Worm (Caenorhabditis elegans) whole organism, L4 larva: ENCODE data around the gene T24F1.4.

Source experiments
- D1046.2 ChIP-seq: fragments of 200-800 bp; sonication (Bioruptor generic); IDR thresholded peaks from 2 replicates; pipeline ENCODE4 v1.3.6; 2022; ENCODE audit warnings: missing genetic modification characterization, missing compliant biosample characterization
- F10B5.3 ChIP-seq: sonication (generic microtip); optimal IDR thresholded peaks from 2 replicates; lab custom pipeline; 2016; ENCODE audit warnings: mild to moderate bottlenecking, missing genetic modification characterization, missing compliant biosample characterization
- F49E8.2 ChIP-seq: sonication (generic microtip); optimal IDR thresholded peaks from 2 replicates; lab custom pipeline; 2016; ENCODE audit warnings: missing compliant biosample characterization, mild to moderate bottlenecking, missing genetic modification characterization, borderline replicate concordance
- T26A8.4 ChIP-seq: fragments of 200-800 bp; sonication (Bioruptor generic); IDR thresholded peaks from 2 replicates; pipeline ENCODE4 v1.3.6; 2022; ENCODE audit warnings: missing genetic modification characterization, missing compliant biosample characterization
- Y105C5A.15 ChIP-seq: fragments of 200-800 bp; sonication (Bioruptor generic); IDR thresholded peaks from 2 replicates; pipeline ENCODE4 v1.3.6; 2022; ENCODE audit warnings: missing genetic modification characterization, missing compliant biosample characterization
- aha-1 ChIP-seq: fragments of 150-350 bp; peaks from one replicate; lab custom pipeline; 2014; ENCODE audit warnings: missing biosample characterization, missing genetic modification characterization
- ama-1 ChIP-seq: fragments of 150-350 bp; optimal IDR thresholded peaks from 2 replicates; lab custom pipeline; 2014; ENCODE audit warnings: inconsistent platforms, mixed read lengths
- attf-4 ChIP-seq: sonication (generic microtip); optimal IDR thresholded peaks from 3 replicates; lab custom pipeline; 2017; ENCODE audit warnings: missing biosample characterization, missing genetic modification characterization
- ceh-44 ChIP-seq: fragments of 200-800 bp; sonication (Bioruptor generic); IDR thresholded peaks from 2 replicates; pipeline ENCODE4 v1.3.6; 2022; ENCODE audit warnings: missing genetic modification reagents, missing genetic modification characterization, missing compliant biosample characterization
- ceh-82 ChIP-seq: sonication (generic microtip); optimal IDR thresholded peaks from 2 replicates; lab custom pipeline; 2017; ENCODE audit warnings: missing biosample characterization, missing genetic modification characterization
- ctbp-1 ChIP-seq: fragments of 200-800 bp; sonication (Bioruptor generic); IDR thresholded peaks from 2 replicates; pipeline ENCODE4 v1.3.6; 2022; ENCODE audit warnings: missing genetic modification reagents, missing genetic modification characterization, missing compliant biosample characterization
- daf-16 ChIP-seq, 3 experiments: sonication (generic microtip); optimal IDR thresholded peaks; 2 replicates each; lab custom pipeline; 2016 to 2017; ENCODE audit warnings: missing genetic modification characterization in 3 of 3, missing genetic modification reagents in 3 of 3, mild to moderate bottlenecking in 2 of 3, missing compliant biosample characterization in 2 of 3, missing biosample characterization in 1 of 3, moderate library complexity in 1 of 3
- dpl-1 ChIP-seq: fragments of 150-350 bp; optimal IDR thresholded peaks from 2 replicates; lab custom pipeline; 2014; ENCODE audit warnings: missing biosample characterization, missing genetic modification reagents, missing genetic modification characterization
- duxl-1 ChIP-seq: sonication (generic microtip); optimal IDR thresholded peaks from 2 replicates; lab custom pipeline; 2016; ENCODE audit warnings: mild to moderate bottlenecking, missing genetic modification characterization, moderate library complexity, missing compliant biosample characterization; ENCODE audit not compliant: poor library complexity
- dve-1 ChIP-seq: sonication (generic microtip); optimal IDR thresholded peaks from 2 replicates; lab custom pipeline; 2017; ENCODE audit warnings: antibody characterized with exemption, mild to moderate bottlenecking, missing genetic modification characterization, missing compliant biosample characterization; ENCODE audit not compliant: insufficient read depth
- egl-27 ChIP-seq: sonication (generic microtip); optimal IDR thresholded peaks from 3 replicates; lab custom pipeline; 2017; ENCODE audit warnings: missing biosample characterization, missing genetic modification reagents, missing genetic modification characterization
- egl-43 ChIP-seq: fragments of 200-800 bp; sonication (Bioruptor generic); IDR thresholded peaks from 2 replicates; pipeline ENCODE4 v1.3.6; 2022; ENCODE audit warnings: missing genetic modification reagents, missing genetic modification characterization, missing compliant biosample characterization
- gei-8 ChIP-seq: fragments of 200-800 bp; sonication (Bioruptor generic); optimal IDR thresholded peaks from 2 replicates; lab custom pipeline; 2018; ENCODE audit warnings: mild to moderate bottlenecking, missing genetic modification characterization, missing compliant biosample characterization
- hmg-1.1 ChIP-seq: fragments of 200-800 bp; sonication (Bioruptor generic); IDR thresholded peaks from 2 replicates; pipeline ENCODE4 v1.3.6; 2022; ENCODE audit warnings: missing genetic modification reagents, missing genetic modification characterization, missing compliant biosample characterization
- lin-15B ChIP-seq: fragments of 150-350 bp; sonication (generic microtip); optimal IDR thresholded peaks from 3 replicates; lab custom pipeline; 2014; ENCODE audit warnings: missing biosample characterization, missing genetic modification characterization
- madf-9 ChIP-seq: fragments of 200-800 bp; sonication (Bioruptor generic); conservative IDR thresholded peaks from 2 replicates; pipeline ENCODE4 v1.3.6; 2022; ENCODE audit warnings: missing genetic modification reagents, missing genetic modification characterization, missing compliant biosample characterization
- mdl-1 ChIP-seq, 2 experiments: fragments of 150-350 bp in 1 of 2; sonication (generic microtip) in 1 of 2; optimal IDR thresholded peaks; 2 replicates each; lab custom pipeline; 2014 to 2017; ENCODE audit warnings: missing biosample characterization in 2 of 2, missing genetic modification characterization in 2 of 2
- nhr-102 ChIP-seq: sonication (generic microtip); optimal IDR thresholded peaks from 2 replicates; lab custom pipeline; 2016; ENCODE audit warnings: mild to moderate bottlenecking, missing genetic modification characterization, moderate library complexity, missing compliant biosample characterization
- nhr-237 ChIP-seq: sonication (generic microtip); optimal IDR thresholded peaks from 2 replicates; lab custom pipeline; 2017; ENCODE audit warnings: missing biosample characterization, missing genetic modification characterization
- nhr-28 ChIP-seq: fragments of 150-350 bp; optimal IDR thresholded peaks from 2 replicates; lab custom pipeline; 2014; ENCODE audit warnings: missing biosample characterization, missing genetic modification characterization
- nhr-6 ChIP-seq: fragments of 150-350 bp; optimal IDR thresholded peaks from 2 replicates; lab custom pipeline; 2014; ENCODE audit warnings: missing biosample characterization, missing genetic modification characterization
- nhr-77 ChIP-seq: fragments of 150-350 bp; optimal IDR thresholded peaks from 2 replicates; lab custom pipeline; 2014; ENCODE audit warnings: missing biosample characterization, missing genetic modification characterization
- pha-4 ChIP-seq, 2 experiments: fragments of 150-350 bp in 1 of 2; fragments of 200-800 bp in 1 of 2; sonication (Bioruptor generic) in 1 of 2; IDR thresholded peaks in 1 of 2; optimal IDR thresholded peaks in 1 of 2; 2 replicates each; pipeline versions ENCODE4 v1.3.6 to Lab custom; 2014 to 2022; ENCODE audit warnings: missing genetic modification characterization in 2 of 2, missing genetic modification reagents in 2 of 2, missing biosample characterization in 1 of 2, missing compliant biosample characterization in 1 of 2
- php-3 ChIP-seq: fragments of 200-800 bp; sonication (Bioruptor generic); IDR thresholded peaks from 2 replicates; pipeline ENCODE4 v1.3.6; 2022; ENCODE audit warnings: missing genetic modification reagents, missing genetic modification characterization, missing compliant biosample characterization
- pqm-1 ChIP-seq: sonication (generic microtip); optimal IDR thresholded peaks from 2 replicates; lab custom pipeline; 2017; ENCODE audit warnings: missing biosample characterization, missing genetic modification characterization
- rbr-2 ChIP-seq: sonication (generic microtip); optimal IDR thresholded peaks from 2 replicates; lab custom pipeline; 2016; ENCODE audit warnings: missing genotype, missing genetic modification characterization, missing compliant biosample characterization
- snpc-1.2 ChIP-seq: fragments of 200-800 bp; sonication (Bioruptor generic); IDR thresholded peaks from 2 replicates; pipeline ENCODE4 v1.3.6; 2022; ENCODE audit warnings: missing genetic modification reagents, missing genetic modification characterization, missing compliant biosample characterization
- tra-1 ChIP-seq: fragments of 200-800 bp; sonication (Bioruptor generic); IDR thresholded peaks from 2 replicates; pipeline ENCODE4 v1.3.6; 2022; ENCODE audit warnings: missing genetic modification reagents, missing genetic modification characterization, missing compliant biosample characterization
- unc-130 ChIP-seq: sonication (generic microtip); optimal IDR thresholded peaks from 2 replicates; lab custom pipeline; 2016; ENCODE audit warnings: missing genetic modification reagents, missing genetic modification characterization, missing compliant biosample characterization
- zag-1 ChIP-seq: fragments of 150-350 bp; optimal IDR thresholded peaks from 2 replicates; lab custom pipeline; 2014; ENCODE audit warnings: missing biosample characterization, missing genetic modification characterization
- zfp-2 ChIP-seq: sonication (generic microtip); optimal IDR thresholded peaks from 2 replicates; lab custom pipeline; 2016; ENCODE audit warnings: mild to moderate bottlenecking, missing genetic modification characterization, missing compliant biosample characterization
- zip-2 ChIP-seq: fragments of 150-350 bp; optimal IDR thresholded peaks from 2 replicates; lab custom pipeline; 2014; ENCODE audit warnings: missing biosample characterization, missing genetic modification characterization

Gene T24F1.4

DNA sequence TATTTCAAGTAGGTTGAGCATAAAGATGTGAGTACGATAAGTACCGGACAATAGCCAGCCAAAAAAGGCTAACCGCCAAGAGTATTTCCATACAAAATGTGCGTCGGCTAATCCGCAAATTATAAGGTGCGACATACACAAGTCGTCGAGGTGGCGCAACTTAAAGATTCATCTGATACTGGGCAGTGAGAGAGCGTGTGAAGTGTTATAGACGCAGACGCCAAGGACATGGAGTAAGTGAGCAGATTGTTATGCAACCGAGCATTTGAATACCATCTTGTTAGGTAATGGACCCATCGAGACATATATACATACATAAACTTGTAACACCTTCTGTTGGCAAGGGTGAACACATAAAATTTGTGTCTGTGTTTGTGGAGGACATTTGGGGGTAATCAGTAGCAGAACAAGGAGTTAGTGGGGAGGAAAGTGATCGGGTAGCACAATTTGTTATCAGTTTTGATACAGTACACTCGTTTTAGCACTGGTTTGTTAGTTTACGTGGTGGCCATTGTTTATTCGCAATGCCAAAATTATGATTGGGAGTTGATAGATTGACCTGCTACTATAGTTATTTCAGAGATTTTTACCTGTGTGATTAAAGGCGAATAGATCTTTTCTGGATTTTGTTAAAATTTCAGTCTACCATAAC is 28.7 kb downstream of the T24F1.4 start (continued):
- TF ChIP-seq ceh-82 (tag; lab: Kevin White, UChicago) = no peak
- TF ChIP-seq unc-130 (GFP tag; lab: Kevin White, UChicago) = no peak
- no peak for TF ChIP-seq zag-1 (tag; lab: Kevin White, UChicago)
- TF ChIP-seq pha-4 (GFP tag; IDR thresholded peaks at IDR 0.05; lab: Robert Waterston, UW) = no peak
- TF ChIP-seq pha-4 (tag; optimal IDR thresholded peaks at IDR 0.05; lab: Kevin White, UChicago) = no peak
- TF ChIP-seq, all 104 proteins: peak for 5

DNA sequence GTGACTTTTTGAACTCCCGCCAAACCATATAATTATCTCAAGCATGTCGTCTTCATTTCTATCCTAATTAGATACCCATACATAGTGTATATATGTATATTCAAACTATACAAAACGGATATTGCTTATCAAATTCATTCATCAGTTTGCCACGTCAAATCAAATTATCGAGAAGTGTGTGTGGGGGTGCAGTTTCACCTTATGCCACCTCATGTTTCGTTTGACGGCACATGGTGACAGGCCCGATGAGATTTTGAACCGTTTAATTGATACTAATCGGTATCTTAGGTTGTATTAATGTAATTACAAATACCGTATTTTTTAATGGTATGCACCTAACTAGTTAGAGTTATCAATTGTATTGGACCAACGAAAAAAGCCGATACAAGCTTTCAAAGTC is 29.4 kb downstream of the T24F1.4 start:
- TF ChIP-seq ceh-44 (GFP tag; lab: Robert Waterston, UW) = no peak
- TF ChIP-seq dve-1 (tag; lab: Kevin White, UChicago) = no peak
- no peak for TF ChIP-seq lin-15B (tag; lab: Kevin White, UChicago)
- TF ChIP-seq, all 104 proteins: peak for 0

DNA sequence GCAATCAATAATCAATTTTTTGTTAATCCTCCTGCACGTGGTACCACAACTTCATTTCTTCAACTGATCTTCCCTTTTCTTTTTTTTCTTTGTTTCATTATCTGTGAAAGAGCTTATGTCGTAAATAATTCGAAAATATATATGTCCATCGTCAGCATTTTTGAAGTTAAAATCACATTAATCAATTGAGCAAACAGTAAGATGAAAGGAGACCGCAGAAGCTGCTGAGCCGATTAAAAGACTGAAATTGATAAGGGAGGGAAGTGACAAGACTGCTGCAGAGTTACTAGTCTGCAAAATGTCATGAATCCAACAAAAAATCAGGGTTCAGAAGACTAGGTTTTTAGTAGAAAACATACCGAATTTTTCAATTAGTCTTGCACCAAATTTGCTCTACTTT is 30.3 kb downstream of the T24F1.4 start:
- TF ChIP-seq hmg-1.1 (GFP tag; lab: Robert Waterston, UW) (no peak), gei-8 (GFP tag; lab: Kevin White, UChicago) (no peak), nhr-6 (no peak), daf-16 (GFP tag; optimal IDR thresholded peaks at IDR 0.05; lab: Kevin White, UChicago) (no peak), daf-16 (tag; optimal IDR thresholded peaks at IDR 0.05; lab: Kevin White, UChicago) (peak; percentile 29), nhr-77 (tag; lab: Kevin White, UChicago) (no peak), pqm-1 (tag; lab: Kevin White, UChicago) (peak; percentile 71), D1046.2 (GFP tag; lab: Robert Waterston, UW) (no peak), zip-2 (no peak), duxl-1 (tag; lab: Kevin White, UChicago) (no peak), ctbp-1 (GFP tag; lab: Robert Waterston, UW) (no peak), nhr-28 (peak; percentile 6)

DNA sequence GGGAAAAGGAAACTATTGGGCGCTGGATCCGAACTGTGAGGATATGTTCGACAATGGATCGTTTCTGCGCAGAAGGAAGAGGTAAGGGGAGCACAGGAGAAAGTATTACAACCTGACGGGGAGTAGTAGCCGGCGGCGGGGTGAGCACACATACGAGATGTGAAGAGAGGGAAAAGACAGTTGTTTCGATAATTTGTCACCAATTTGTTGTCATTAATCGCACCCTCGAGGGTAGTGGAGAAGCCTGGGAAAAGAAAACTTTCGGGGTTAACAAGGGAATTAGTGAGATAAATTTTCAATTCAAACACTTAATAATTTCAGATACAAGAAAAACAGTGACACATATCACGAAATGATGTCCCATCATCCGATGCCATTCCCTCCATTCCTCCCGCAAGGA is 31.1 kb downstream of the T24F1.4 start:
- TF ChIP-seq egl-27 (tag; lab: Kevin White, UChicago) = no peak
- no peak for TF ChIP-seq gei-8 (GFP tag; lab: Kevin White, UChicago)
- TF ChIP-seq ceh-44 (GFP tag; lab: Robert Waterston, UW) = no peak
- no peak for TF ChIP-seq snpc-1.2
- TF ChIP-seq aha-1 (tag; lab: Kevin White, UChicago) = no peak
- no peak for TF ChIP-seq zfp-2 (tag; lab: Kevin White, UChicago)
- TF ChIP-seq, all 104 proteins: peak for 0

DNA sequence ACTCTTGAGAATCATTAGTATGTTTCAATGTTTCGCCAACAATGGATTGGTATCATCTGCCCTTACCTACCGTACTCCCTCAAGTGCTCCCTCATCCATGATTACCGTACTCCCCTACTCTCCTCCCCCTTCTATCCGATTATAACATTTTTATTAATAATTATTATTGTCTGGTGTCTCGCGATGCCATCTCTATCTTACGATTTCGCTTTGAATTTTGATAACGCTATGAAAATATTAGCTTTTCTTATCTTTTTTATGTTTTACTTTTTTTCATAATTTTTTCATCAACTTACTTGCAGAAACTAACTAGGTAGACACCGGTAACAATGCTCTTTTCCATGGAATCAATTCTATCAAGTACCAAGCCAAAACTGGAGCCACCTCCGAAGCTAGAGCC is 32.4 kb downstream of the T24F1.4 start, which contains the start of gene unc-130:
unc-130 (plus strand) TSS at position 301 of the 400 bp plus-strand sequence.
- TF ChIP-seq dpl-1 (GFP tag; lab: Kevin White, UChicago) (no peak), F10B5.3 (tag; lab: Kevin White, UChicago) (no peak), duxl-1 (tag; lab: Kevin White, UChicago) (no peak), nhr-237 (tag; lab: Kevin White, UChicago) (no peak), nhr-6 (no peak), Y105C5A.15 (GFP tag; lab: Robert Waterston, UW) (no peak), tra-1 (GFP tag; lab: Robert Waterston, UW) (no peak), rbr-2 (tag; lab: Kevin White, UChicago) (no peak), nhr-102 (tag; lab: Kevin White, UChicago) (no peak), attf-4 (no peak)

DNA sequence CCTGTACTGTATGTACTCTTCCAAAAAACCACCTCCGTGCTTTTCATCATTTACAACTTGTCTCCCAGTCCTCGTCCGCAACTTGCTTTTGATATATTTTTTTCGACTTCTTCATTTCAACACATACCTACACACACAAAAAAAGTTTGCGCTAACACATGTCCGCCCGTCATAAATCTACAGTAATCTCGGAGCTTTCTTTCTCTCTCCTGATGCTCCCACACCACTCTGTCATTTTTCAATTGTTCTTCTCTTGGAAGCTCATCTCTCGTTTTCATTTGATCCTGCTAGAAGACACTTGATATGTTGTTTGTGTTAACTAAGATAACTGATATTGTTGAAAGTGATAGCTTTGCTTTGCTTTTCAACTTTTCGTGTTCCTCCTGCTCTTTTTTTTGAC is 32.9 kb downstream of the T24F1.4 start:
- TF ChIP-seq hmg-1.1 (GFP tag; lab: Robert Waterston, UW) (no peak), madf-9 (no peak), php-3 (no peak), F49E8.2 (tag; lab: Kevin White, UChicago) (no peak), ama-1 (lab: Kevin White, UChicago) (no peak), mdl-1 (tag; optimal IDR thresholded peaks at IDR 0.05; lab: Kevin White, UChicago) (no peak), egl-43 (GFP tag; lab: Robert Waterston, UW) (no peak), zip-2 (no peak), T26A8.4 (no peak)
